Worm (Caenorhabditis elegans) whole organism, L4 larva: ENCODE data around the gene ttr-28.

Experiments
- aha-1 ChIP-seq: fragments of 150-350 bp; peaks from one replicate; lab custom pipeline; 2014; ENCODE audit warnings: missing biosample characterization, missing genetic modification characterization
- ces-1 ChIP-seq: fragments of 150-350 bp; sonication (generic microtip); optimal IDR thresholded peaks from 4 replicates; lab custom pipeline; 2014; ENCODE audit warnings: missing biosample characterization, missing genetic modification reagents, missing genetic modification characterization
- cey-2 ChIP-seq: sonication (generic microtip); optimal IDR thresholded peaks from 3 replicates; lab custom pipeline; 2017; ENCODE audit warnings: missing genetic modification characterization, mild to moderate bottlenecking, missing compliant biosample characterization, antibody characterized with exemption, borderline replicate concordance; ENCODE audit not compliant: insufficient read depth
- lin-15B ChIP-seq: fragments of 150-350 bp; sonication (generic microtip); optimal IDR thresholded peaks from 3 replicates; lab custom pipeline; 2014; ENCODE audit warnings: missing biosample characterization, missing genetic modification characterization
- mxl-2 ChIP-seq: fragments of 200-800 bp; sonication (Bioruptor generic); conservative IDR thresholded peaks from 2 replicates; pipeline ENCODE4 v1.3.6; 2022; ENCODE audit warnings: missing genetic modification reagents, missing genetic modification characterization, missing compliant biosample characterization
- snpc-4 ChIP-seq: fragments of 150-350 bp; optimal IDR thresholded peaks from 2 replicates; lab custom pipeline; 2014; ENCODE audit warnings: missing biosample characterization, missing genetic modification characterization
- tra-1 ChIP-seq: fragments of 200-800 bp; sonication (Bioruptor generic); IDR thresholded peaks from 2 replicates; pipeline ENCODE4 v1.3.6; 2022; ENCODE audit warnings: missing genetic modification reagents, missing genetic modification characterization, missing compliant biosample characterization
- unc-130 ChIP-seq: sonication (generic microtip); optimal IDR thresholded peaks from 2 replicates; lab custom pipeline; 2016; ENCODE audit warnings: missing genetic modification reagents, missing genetic modification characterization, missing compliant biosample characterization
- unc-39 ChIP-seq: sonication (generic microtip); optimal IDR thresholded peaks from 2 replicates; lab custom pipeline; 2017; ENCODE audit warnings: missing biosample characterization, missing genetic modification characterization

- TF ChIP-seq aha-1 (tag; lab: Kevin White, UChicago) (no peak), unc-39 (tag; lab: Kevin White, UChicago) (no peak), lin-15B (tag; lab: Kevin White, UChicago) (no peak), unc-130 (GFP tag; lab: Kevin White, UChicago) (no peak), mxl-2 (GFP tag; lab: Robert Waterston, UW) (no peak), tra-1 (GFP tag; lab: Robert Waterston, UW) (no peak), ces-1 (GFP tag; lab: Kevin White, UChicago) (no peak), snpc-4 (tag; lab: Kevin White, UChicago) (no peak), cey-2 (tag; lab: Kevin White, UChicago) (no peak)
Measured at ce11 chrV:12859144-12859543, 45.8 kb downstream of the ttr-28 start, which contains the start of gene anp-1.
